Fruit fly (Drosophila melanogaster) whole organism, embryonic: Measurements from ENCODE around the gene CG14270.

Experiments used
- Atf-2 ChIP-seq: fragments of 200-800 bp; sonication (Bioruptor generic); optimal IDR thresholded peaks from 2 replicates; lab custom pipeline; 2016; ENCODE audit warnings: missing biosample characterization, missing genetic modification characterization
- CG13123 ChIP-seq: fragments of 200-800 bp; sonication (Bioruptor generic); optimal IDR thresholded peaks from 2 replicates; lab custom pipeline; 2016; ENCODE audit warnings: missing biosample characterization, missing genetic modification characterization
- CG14014 ChIP-seq: fragments of 200-800 bp; sonication (Bioruptor generic); IDR thresholded peaks from 2 replicates; pipeline ENCODE4 v1.3.6; 2022; ENCODE audit warnings: missing biosample characterization, missing genetic modification characterization
- CG15011 ChIP-seq: fragments of 200-800 bp; sonication (Bioruptor generic); optimal IDR thresholded peaks from 3 replicates; lab custom pipeline; 2018; ENCODE audit warnings: missing biosample characterization, mild to moderate bottlenecking, missing genetic modification characterization
- CG15514 ChIP-seq: fragments of 200-800 bp; sonication (Bioruptor generic); optimal IDR thresholded peaks from 3 replicates; lab custom pipeline; 2017; ENCODE audit warnings: missing biosample characterization, missing genetic modification characterization, mild to moderate bottlenecking, moderate library complexity, missing genetic modification reagents
- CG1602 ChIP-seq: fragments of 200-800 bp; sonication (Bioruptor generic); optimal IDR thresholded peaks from 3 replicates; lab custom pipeline; 2016; ENCODE audit warnings: missing biosample characterization, missing genetic modification characterization
- CG16815 ChIP-seq: fragments of 200-800 bp; sonication (Bioruptor generic); optimal IDR thresholded peaks from 3 replicates; lab custom pipeline; 2017; ENCODE audit warnings: missing biosample characterization, mild to moderate bottlenecking, missing genetic modification characterization
- CG17568 ChIP-seq: fragments of 200-800 bp; sonication (Bioruptor generic); optimal IDR thresholded peaks from 2 replicates; lab custom pipeline; 2018; ENCODE audit warnings: missing biosample characterization, mild to moderate bottlenecking, missing genetic modification characterization, moderate library complexity
- CG17912 ChIP-seq: fragments of 200-800 bp; sonication (Bioruptor generic); optimal IDR thresholded peaks from 2 replicates; lab custom pipeline; 2018; ENCODE audit warnings: missing biosample characterization, mild to moderate bottlenecking, missing genetic modification characterization
- CG3847 ChIP-seq: fragments of 200-800 bp; sonication (Bioruptor generic); IDR thresholded peaks from 2 replicates; pipeline ENCODE4 v1.3.6; 2022; ENCODE audit warnings: missing biosample characterization, missing genetic modification characterization
- CG5245 ChIP-seq: fragments of 200-800 bp; sonication (Bioruptor generic); optimal IDR thresholded peaks from 3 replicates; lab custom pipeline; 2016; ENCODE audit warnings: missing biosample characterization, missing genetic modification characterization
- CG6765 ChIP-seq: fragments of 200-800 bp; sonication (Bioruptor generic); optimal IDR thresholded peaks from 3 replicates; lab custom pipeline; 2017; ENCODE audit warnings: missing biosample characterization, mild to moderate bottlenecking, missing genetic modification characterization
- CG8281 ChIP-seq: fragments of 200-800 bp; sonication (Bioruptor generic); optimal IDR thresholded peaks from 2 replicates; lab custom pipeline; 2018; ENCODE audit warnings: missing biosample characterization, mild to moderate bottlenecking, missing genetic modification characterization, moderate library complexity
- CG8388 ChIP-seq: fragments of 200-800 bp; sonication (Bioruptor generic); optimal IDR thresholded peaks from 2 replicates; lab custom pipeline; 2019; ENCODE audit warnings: missing biosample characterization, mild to moderate bottlenecking, missing genetic modification characterization, moderate library complexity
- CG9876 ChIP-seq: fragments of 200-800 bp; sonication (Bioruptor generic); optimal IDR thresholded peaks from 2 replicates; lab custom pipeline; 2016; ENCODE audit warnings: missing biosample characterization, missing genetic modification characterization
- Chrac-16 ChIP-seq: fragments of 200-800 bp; sonication (Bioruptor generic); optimal IDR thresholded peaks from 3 replicates; lab custom pipeline; 2016; ENCODE audit warnings: missing biosample characterization, missing genetic modification characterization
- ERR ChIP-seq: fragments of 200-800 bp; sonication (Bioruptor generic); optimal IDR thresholded peaks from 2 replicates; lab custom pipeline; 2016; ENCODE audit warnings: missing biosample characterization, missing genetic modification characterization
- Fer3 ChIP-seq: fragments of 200-800 bp; sonication (Bioruptor generic); optimal IDR thresholded peaks from 2 replicates; lab custom pipeline; 2018; ENCODE audit warnings: missing biosample characterization, mild to moderate bottlenecking, missing genetic modification characterization, moderate library complexity
- HLHmδ ChIP-seq: fragments of 200-800 bp; sonication (Bioruptor generic); optimal IDR thresholded peaks from 2 replicates; lab custom pipeline; 2018; ENCODE audit warnings: missing biosample characterization, mild to moderate bottlenecking, missing genetic modification characterization, moderate library complexity
- Hsf ChIP-seq: fragments of 200-800 bp; sonication (Bioruptor generic); optimal IDR thresholded peaks from 3 replicates; lab custom pipeline; 2016; ENCODE audit warnings: missing biosample characterization, missing genetic modification characterization
- NK7.1 ChIP-seq: fragments of 200-800 bp; sonication (Bioruptor generic); optimal IDR thresholded peaks from 3 replicates; lab custom pipeline; 2016; ENCODE audit warnings: missing biosample characterization, missing genetic modification characterization
- Neu2 ChIP-seq: fragments of 200-800 bp; sonication (Bioruptor generic); optimal IDR thresholded peaks from 3 replicates; lab custom pipeline; 2016; ENCODE audit warnings: missing biosample characterization, missing genetic modification characterization, borderline replicate concordance
- Nf-YB ChIP-seq: fragments of 200-800 bp; sonication (Bioruptor generic); optimal IDR thresholded peaks from 3 replicates; lab custom pipeline; 2019; ENCODE audit warnings: missing biosample characterization, mild to moderate bottlenecking, missing genetic modification characterization, moderate library complexity
- Pdp1 ChIP-seq, 2 experiments: fragments of 200-800 bp; sonication (Bioruptor generic); optimal IDR thresholded peaks; 3 replicates each; lab custom pipeline; 2016; ENCODE audit warnings: missing biosample characterization in 2 of 2, missing genetic modification characterization in 2 of 2, mild to moderate bottlenecking in 1 of 2, moderate library complexity in 1 of 2
- Six4 ChIP-seq: fragments of 200-800 bp; sonication (Bioruptor generic); optimal IDR thresholded peaks from 2 replicates; lab custom pipeline; 2016; ENCODE audit warnings: missing biosample characterization, missing genetic modification characterization
- Sox100B ChIP-seq: fragments of 200-800 bp; sonication (Bioruptor generic); optimal IDR thresholded peaks from 3 replicates; lab custom pipeline; 2018; ENCODE audit warnings: missing biosample characterization, mild to moderate bottlenecking, missing genetic modification characterization
- Sox102F ChIP-seq: fragments of 200-800 bp; sonication (Bioruptor generic); optimal IDR thresholded peaks from 2 replicates; lab custom pipeline; 2018; ENCODE audit warnings: missing biosample characterization, mild to moderate bottlenecking, missing genetic modification characterization, moderate library complexity
- YL-1 ChIP-seq: fragments of 200-800 bp; sonication (Bioruptor generic); optimal IDR thresholded peaks from 3 replicates; lab custom pipeline; 2017; ENCODE audit warnings: missing biosample characterization, mild to moderate bottlenecking, missing genetic modification characterization
- crol ChIP-seq: fragments of 200-800 bp; sonication (Bioruptor generic); IDR thresholded peaks from 2 replicates; pipeline ENCODE4 v1.3.6; 2022; ENCODE audit warnings: missing biosample characterization, missing genetic modification characterization
- disco-r ChIP-seq: fragments of 200-800 bp; sonication (Bioruptor generic); optimal IDR thresholded peaks from 2 replicates; lab custom pipeline; 2016; ENCODE audit warnings: missing biosample characterization, missing genetic modification characterization
- gsb-n ChIP-seq: fragments of 200-800 bp; sonication (Bioruptor generic); optimal IDR thresholded peaks from 3 replicates; lab custom pipeline; 2018; ENCODE audit warnings: missing biosample characterization, mild to moderate bottlenecking, missing genetic modification characterization
- klu ChIP-seq: fragments of 200-800 bp; sonication (Bioruptor generic); IDR thresholded peaks from 2 replicates; pipeline ENCODE4 v1.3.6; 2022; ENCODE audit warnings: missing biosample characterization, missing genetic modification characterization
- kni ChIP-seq: fragments of 200-800 bp; sonication (Bioruptor generic); optimal IDR thresholded peaks from 3 replicates; lab custom pipeline; 2017; ENCODE audit warnings: mild to moderate bottlenecking, missing biosample characterization, missing genetic modification reagents, missing genetic modification characterization
- lov ChIP-seq, 2 experiments: fragments of 200-800 bp in 1 of 2; fragments of >200 bp in 1 of 2; sonication (Bioruptor generic) in 1 of 2; IDR thresholded peaks in 1 of 2; optimal IDR thresholded peaks in 1 of 2; 2 replicates in 1 of 2; 3 replicates in 1 of 2; pipeline versions ENCODE4 v1.3.6 to Lab custom; 2017 to 2022; ENCODE audit warnings: missing biosample characterization in 1 of 2, missing genetic modification characterization in 1 of 2
- luna ChIP-seq: fragments of 200-800 bp; sonication (Bioruptor generic); optimal IDR thresholded peaks from 2 replicates; lab custom pipeline; 2016; ENCODE audit warnings: missing biosample characterization, missing genetic modification characterization
- mirr ChIP-seq: fragments of 200-800 bp; sonication (Bioruptor generic); optimal IDR thresholded peaks from 3 replicates; lab custom pipeline; 2018; ENCODE audit warnings: missing biosample characterization, mild to moderate bottlenecking, missing genetic modification characterization
- nerfin-1 ChIP-seq: fragments of 200-800 bp; sonication (Bioruptor generic); optimal IDR thresholded peaks from 3 replicates; lab custom pipeline; 2019; ENCODE audit warnings: missing biosample characterization, mild to moderate bottlenecking, missing genetic modification characterization, moderate library complexity
- nerfin-2 ChIP-seq: fragments of 200-800 bp; sonication (Bioruptor generic); IDR thresholded peaks from 2 replicates; pipeline ENCODE4 v1.3.6; 2022; ENCODE audit warnings: missing biosample characterization, missing genetic modification characterization; ENCODE audit not compliant: partially characterized antibody
- otp ChIP-seq: fragments of 200-800 bp; sonication (Bioruptor generic); IDR thresholded peaks from 3 replicates; pipeline ENCODE4, ENCODE4 v1.3.6; 2022; ENCODE audit warnings: missing biosample characterization, missing genetic modification characterization
- p53 ChIP-seq: fragments of 200-800 bp; sonication (Bioruptor generic); optimal IDR thresholded peaks from 2 replicates; lab custom pipeline; 2016; ENCODE audit warnings: missing biosample characterization, missing genetic modification characterization
- pan ChIP-seq, 4 experiments: fragments of >200 bp in 3 of 4; fragments of 200-800 bp in 1 of 4; sonication (Bioruptor generic) in 1 of 4; optimal IDR thresholded peaks in 3 of 4; IDR thresholded peaks in 1 of 4; 2 replicates each; pipeline versions ENCODE4 v1.3.6 to Lab custom; 2017 to 2022; ENCODE audit warnings: missing biosample characterization in 2 of 4, missing genetic modification characterization in 2 of 4, mixed read lengths in 1 of 4
- pnt ChIP-seq: fragments of 200-800 bp; sonication (Bioruptor generic); optimal IDR thresholded peaks from 3 replicates; lab custom pipeline; 2016; ENCODE audit warnings: missing biosample characterization, missing genetic modification characterization
- rib ChIP-seq: fragments of 200-800 bp; sonication (Bioruptor generic); IDR thresholded peaks from 2 replicates; pipeline ENCODE4 v1.3.6; 2022; ENCODE audit warnings: missing biosample characterization, missing genetic modification characterization
- tin ChIP-seq: fragments of 200-800 bp; sonication (Bioruptor generic); optimal IDR thresholded peaks from 3 replicates; lab custom pipeline; 2016; ENCODE audit warnings: missing biosample characterization, missing genetic modification characterization
- toy ChIP-seq: fragments of 200-800 bp; sonication (Bioruptor generic); IDR thresholded peaks from 2 replicates; pipeline ENCODE4 v1.3.6; 2022; ENCODE audit warnings: missing biosample characterization, missing genetic modification characterization
- vfl ChIP-seq: fragments of 200-800 bp; sonication (Bioruptor generic); optimal IDR thresholded peaks from 2 replicates; lab custom pipeline; 2016; ENCODE audit warnings: missing biosample characterization, missing genetic modification characterization
- yki ChIP-seq: fragments of >200 bp; optimal IDR thresholded peaks from 3 replicates; lab custom pipeline; 2018

CG14270 gene

DNA sequence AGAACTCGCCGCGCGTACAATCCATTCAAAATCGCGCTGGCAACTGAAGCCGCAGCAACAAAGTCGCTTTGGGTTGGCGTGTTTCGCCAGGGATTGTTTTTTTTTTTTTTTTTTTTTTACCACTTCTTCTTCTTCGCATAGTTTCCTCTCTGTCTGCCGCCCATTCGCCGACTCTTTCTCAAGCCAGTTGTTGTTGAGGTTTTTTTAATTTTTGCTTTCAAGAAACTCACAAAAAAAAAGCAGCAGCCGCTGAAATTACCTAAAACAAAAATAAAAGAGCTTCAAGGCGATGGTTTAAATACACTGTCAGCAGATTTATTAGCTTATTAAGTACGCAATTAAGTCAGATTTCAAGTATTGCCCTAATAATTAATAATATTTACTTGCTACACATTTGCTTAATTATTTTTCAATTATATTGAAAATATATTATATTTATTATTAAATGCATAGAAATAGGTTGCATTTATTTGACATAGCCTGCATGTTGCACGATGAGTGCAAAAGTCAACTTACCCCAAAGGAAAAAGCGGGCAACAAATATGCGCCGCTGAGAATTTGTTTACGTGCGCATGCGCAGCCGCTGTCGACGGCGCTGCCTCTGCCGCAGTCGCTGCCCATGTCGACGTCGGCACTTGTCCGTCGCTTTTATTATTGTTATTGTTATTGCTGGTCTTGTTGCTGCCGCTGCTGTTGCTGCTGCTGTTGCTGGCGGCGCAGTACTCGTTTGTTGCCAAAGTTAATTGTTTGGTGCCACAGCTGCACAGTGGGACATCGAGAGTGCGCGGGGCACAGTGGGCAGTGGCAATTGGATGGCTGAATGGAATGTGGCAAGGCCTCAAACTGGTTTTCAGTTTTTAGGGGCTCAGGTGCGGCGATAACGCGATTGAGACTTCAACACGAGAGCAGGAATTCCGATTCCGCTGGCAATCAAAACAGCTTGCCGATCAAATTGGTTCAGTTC, 10.4 kb downstream of the CG14270 start, which contains the start of gene CG12206 (continued):
- no peak for TF ChIP-seq crol
- TF ChIP-seq CG15514: peak; percentile 17
- no peak for TF ChIP-seq toy (GFP tag; lab: Robert Waterston, UW)
- no peak for TF ChIP-seq CG17568 (GFP tag; lab: Kevin White, UChicago)
- no peak for TF ChIP-seq Atf-2 (GFP tag; lab: Kevin White, UChicago)
- no peak for TF ChIP-seq CG13123 (GFP tag; lab: Kevin White, UChicago)
- TF ChIP-seq pan (optimal IDR thresholded peaks at IDR 0.05; lab: Kevin White, UChicago): no peak
- no peak for TF ChIP-seq pan (GFP tag; optimal IDR thresholded peaks at IDR 0.05 in 1 of 2, IDR thresholded peaks at IDR 0.05 in 1 of 2)
- TF ChIP-seq Sox100B: peak; percentile 74
- TF ChIP-seq CG8388 (GFP tag; lab: Kevin White, UChicago): peak; percentile 57
- no peak for TF ChIP-seq p53 (GFP tag; lab: Kevin White, UChicago)
- TF ChIP-seq Chrac-16 (GFP tag; lab: Kevin White, UChicago): peak; percentile 0
- no peak for TF ChIP-seq Pdp1 (GFP tag; optimal IDR thresholded peaks at IDR 0.05; lab: Kevin White, UChicago)
- no peak for TF ChIP-seq CG9876 (GFP tag; lab: Kevin White, UChicago)
- no peak for TF ChIP-seq CG1602 (GFP tag; lab: Kevin White, UChicago)
- TF ChIP-seq otp (GFP tag; lab: Robert Waterston, UW): no peak
- TF ChIP-seq yki (lab: Kevin White, UChicago): no peak
- peak; percentile 46 for TF ChIP-seq kni
- TF ChIP-seq CG8281 (tag; lab: Kevin White, UChicago): peak; percentile 3
- TF ChIP-seq luna (GFP tag; lab: Kevin White, UChicago): no peak
- peak; percentile 42 for TF ChIP-seq nerfin-1 (tag; lab: Kevin White, UChicago)
- TF ChIP-seq disco-r (GFP tag; lab: Kevin White, UChicago): no peak
- no peak for TF ChIP-seq mirr (GFP tag; lab: Kevin White, UChicago)
- TF ChIP-seq CG17912 (GFP tag; lab: Kevin White, UChicago): no peak
- TF ChIP-seq ERR: no peak
- TF ChIP-seq Sox102F (GFP tag; lab: Kevin White, UChicago): peak; percentile 58
- TF ChIP-seq CG5245 (GFP tag; lab: Kevin White, UChicago): no peak
- no peak for TF ChIP-seq rib (GFP tag; lab: Robert Waterston, UW)
- TF ChIP-seq klu: no peak
- no peak for TF ChIP-seq pnt (GFP tag; lab: Kevin White, UChicago)
- TF ChIP-seq nerfin-2 (GFP tag; lab: Robert Waterston, UW): no peak
- no peak for TF ChIP-seq HLHmδ (GFP tag; lab: Kevin White, UChicago)
- TF ChIP-seq Neu2: no peak
- TF ChIP-seq gsb-n (tag; lab: Kevin White, UChicago): peak; percentile 25
- no peak for TF ChIP-seq NK7.1 (GFP tag; lab: Kevin White, UChicago)
- peak; percentile 12 for TF ChIP-seq CG15011 (GFP tag; lab: Kevin White, UChicago)
- TF ChIP-seq tin (GFP tag; lab: Kevin White, UChicago): peak; percentile 13
- TF ChIP-seq Nf-YB: peak; percentile 9
- TF ChIP-seq YL-1: no peak
- peak; percentile 39 for TF ChIP-seq CG16815 (GFP tag; lab: Kevin White, UChicago)
- peak; percentile 25; the same call in 1 of the 2 replicates for TF ChIP-seq CG14014 (GFP tag; lab: Robert Waterston, UW)
- no peak for TF ChIP-seq vfl (GFP tag; lab: Kevin White, UChicago)
- TF ChIP-seq CG6765 (GFP tag; lab: Kevin White, UChicago): peak; percentile 34
- peak; percentile 55 for TF ChIP-seq Fer3
- TF ChIP-seq lov (optimal IDR thresholded peaks at IDR 0.05; lab: Kevin White, UChicago): no peak
- no peak for TF ChIP-seq lov (GFP tag; IDR thresholded peaks at IDR 0.05; lab: Robert Waterston, UW)
- peak; percentile 63 for TF ChIP-seq CG3847 (GFP tag; lab: Robert Waterston, UW)
- no peak for TF ChIP-seq Hsf
- TF ChIP-seq Six4 (GFP tag; lab: Kevin White, UChicago): peak; percentile 3
